Worm (Caenorhabditis elegans) whole organism, L2 larva: Measurements from ENCODE around the gene dos-1.

ENCODE experiments used
- C34F6.9 ChIP-seq: fragments of 150-350 bp; optimal IDR thresholded peaks from 2 replicates; lab custom pipeline; 2014; ENCODE audit warnings: missing biosample characterization, missing genetic modification characterization
- R02D3.7 ChIP-seq: fragments of 150-350 bp; optimal IDR thresholded peaks from 2 replicates; lab custom pipeline; 2014; ENCODE audit warnings: missing biosample characterization, missing genetic modification characterization
- Y55F3AM.14 ChIP-seq: fragments of 200-800 bp; sonication (Bioruptor generic); optimal IDR thresholded peaks from 2 replicates; lab custom pipeline; 2018; ENCODE audit warnings: mild to moderate bottlenecking, missing genetic modification characterization, missing compliant biosample characterization
- ZK546.5 ChIP-seq: sonication (generic microtip); optimal IDR thresholded peaks from 2 replicates; lab custom pipeline; 2017; ENCODE audit warnings: missing biosample characterization, missing genetic modification characterization
- aly-2 ChIP-seq: fragments of 150-350 bp; optimal IDR thresholded peaks from 2 replicates; lab custom pipeline; 2014; ENCODE audit warnings: missing biosample characterization, missing genetic modification characterization
- ama-1 ChIP-seq: fragments of 150-350 bp; optimal IDR thresholded peaks from 2 replicates; lab custom pipeline; 2018; ENCODE audit warnings: inconsistent platforms
- blmp-1 ChIP-seq: sonication (generic microtip); optimal IDR thresholded peaks from 2 replicates; lab custom pipeline; 2017; ENCODE audit warnings: missing genetic modification characterization, mild to moderate bottlenecking, missing compliant biosample characterization, antibody characterized with exemption, moderate library complexity; ENCODE audit not compliant: insufficient read depth
- ceh-82 ChIP-seq: fragments of 150-350 bp; optimal IDR thresholded peaks from 2 replicates; lab custom pipeline; 2014; ENCODE audit warnings: missing biosample characterization, missing genetic modification characterization
- crh-2 ChIP-seq: sonication (generic microtip); optimal IDR thresholded peaks from 2 replicates; lab custom pipeline; 2017; ENCODE audit warnings: missing biosample characterization, missing genetic modification characterization
- dmd-4 ChIP-seq: sonication (generic microtip); optimal IDR thresholded peaks from 2 replicates; lab custom pipeline; 2017; ENCODE audit warnings: missing biosample characterization, missing genetic modification characterization
- elt-1 ChIP-seq: fragments of 150-350 bp; optimal IDR thresholded peaks from 2 replicates; lab custom pipeline; 2014; ENCODE audit warnings: missing biosample characterization, missing genetic modification characterization
- elt-3 ChIP-seq: sonication (generic microtip); optimal IDR thresholded peaks from 2 replicates; lab custom pipeline; 2017; ENCODE audit warnings: missing biosample characterization, missing genetic modification characterization
- fos-1 ChIP-seq: fragments of 150-350 bp; optimal IDR thresholded peaks from 2 replicates; lab custom pipeline; 2014; ENCODE audit warnings: missing biosample characterization, missing genetic modification characterization
- gmeb-1 ChIP-seq: fragments of 150-350 bp; optimal IDR thresholded peaks from 2 replicates; lab custom pipeline; 2014; ENCODE audit warnings: missing biosample characterization, missing genetic modification characterization
- lin-39 ChIP-seq: fragments of 150-350 bp; optimal IDR thresholded peaks from 2 replicates; lab custom pipeline; 2014; ENCODE audit warnings: missing biosample characterization, missing genetic modification reagents, missing genetic modification characterization
- lsy-2 ChIP-seq, 2 experiments: fragments of 150-350 bp in 1 of 2; sonication (generic microtip) in 1 of 2; optimal IDR thresholded peaks; 2 replicates each; lab custom pipeline; 2014 to 2017; ENCODE audit warnings: missing biosample characterization in 2 of 2, missing genetic modification characterization in 2 of 2
- mab-5 ChIP-seq: fragments of 150-350 bp; optimal IDR thresholded peaks from 2 replicates; lab custom pipeline; 2014; ENCODE audit warnings: missing biosample characterization, missing genetic modification characterization
- mbf-1 ChIP-seq: sonication (generic microtip); optimal IDR thresholded peaks from 2 replicates; lab custom pipeline; 2017; ENCODE audit warnings: missing biosample characterization, missing genetic modification characterization
- nhr-10 ChIP-seq: sonication (generic microtip); optimal IDR thresholded peaks from 2 replicates; lab custom pipeline; 2017; ENCODE audit warnings: missing biosample characterization, missing genetic modification characterization
- nhr-11 ChIP-seq: fragments of 150-350 bp; optimal IDR thresholded peaks from 2 replicates; lab custom pipeline; 2014; ENCODE audit warnings: missing biosample characterization, missing genetic modification characterization
- nhr-12 ChIP-seq: fragments of 150-350 bp; optimal IDR thresholded peaks from 2 replicates; lab custom pipeline; 2014; ENCODE audit warnings: missing biosample characterization, missing genetic modification characterization
- nhr-129 ChIP-seq: fragments of 150-350 bp; optimal IDR thresholded peaks from 2 replicates; lab custom pipeline; 2014; ENCODE audit warnings: missing biosample characterization, missing genetic modification characterization
- nhr-21 ChIP-seq: fragments of 150-350 bp; optimal IDR thresholded peaks from 2 replicates; lab custom pipeline; 2014; ENCODE audit warnings: missing biosample characterization, missing genetic modification characterization
- nhr-23 ChIP-seq: fragments of 150-350 bp; optimal IDR thresholded peaks from 2 replicates; lab custom pipeline; 2014; ENCODE audit warnings: missing biosample characterization, missing genetic modification reagents, missing genetic modification characterization
- nhr-6 ChIP-seq: fragments of 150-350 bp; optimal IDR thresholded peaks from 2 replicates; lab custom pipeline; 2014; ENCODE audit warnings: missing biosample characterization, missing genetic modification characterization
- peb-1 ChIP-seq: fragments of 150-350 bp; optimal IDR thresholded peaks from 2 replicates; lab custom pipeline; 2014; ENCODE audit warnings: missing biosample characterization, missing genetic modification characterization
- sem-4 ChIP-seq: fragments of 150-350 bp; optimal IDR thresholded peaks from 2 replicates; lab custom pipeline; 2014; ENCODE audit warnings: missing biosample characterization, missing genetic modification reagents, missing genetic modification characterization
- skn-1 ChIP-seq: sonication (generic microtip); optimal IDR thresholded peaks from 2 replicates; lab custom pipeline; 2017; ENCODE audit warnings: missing biosample characterization, missing genetic modification characterization
- sma-9 ChIP-seq, 2 experiments: fragments of 150-350 bp in 1 of 2; sonication (generic microtip) in 1 of 2; optimal IDR thresholded peaks; 2 replicates each; lab custom pipeline; 2014 to 2016; ENCODE audit warnings: missing genetic modification characterization in 2 of 2, mild to moderate bottlenecking in 1 of 2, missing biosample characterization in 1 of 2, missing compliant biosample characterization in 1 of 2, missing genetic modification reagents in 1 of 2, moderate library complexity in 1 of 2
- unc-55 ChIP-seq: fragments of 150-350 bp; sonication (generic microtip); optimal IDR thresholded peaks from 3 replicates; lab custom pipeline; 2014; ENCODE audit warnings: missing biosample characterization, missing genetic modification reagents, missing genetic modification characterization
- zag-1 ChIP-seq: fragments of 150-350 bp; optimal IDR thresholded peaks from 2 replicates; lab custom pipeline; 2014; ENCODE audit warnings: missing biosample characterization, missing genetic modification characterization
- ztf-1 ChIP-seq: fragments of 200-800 bp; sonication (Bioruptor generic); conservative IDR thresholded peaks from 2 replicates; pipeline ENCODE4 v1.3.6; 2022; ENCODE audit warnings: missing genetic modification characterization, missing compliant biosample characterization
- ztf-11 ChIP-seq: sonication (generic microtip); optimal IDR thresholded peaks from 2 replicates; lab custom pipeline; 2017; ENCODE audit warnings: missing biosample characterization, missing genetic modification characterization

The dos-1 gene

ce11 chrIII:9072704-9073103 lies 31.0 kb upstream of the dos-1 start:
- TF ChIP-seq nhr-21 (tag; lab: Kevin White, UChicago) (no peak), ZK546.5 (tag; lab: Kevin White, UChicago) (no peak), zag-1 (tag; lab: Kevin White, UChicago) (no peak), sem-4 (no peak), skn-1 (tag; lab: Kevin White, UChicago) (no peak), aly-2 (tag; lab: Kevin White, UChicago) (no peak), R02D3.7 (tag; lab: Kevin White, UChicago) (no peak), elt-3 (tag; lab: Kevin White, UChicago) (no peak), peb-1 (tag; lab: Kevin White, UChicago) (no peak), nhr-12 (no peak), fos-1 (tag; lab: Kevin White, UChicago) (no peak), Y55F3AM.14 (GFP tag; lab: Kevin White, UChicago) (no peak)
- TF ChIP-seq, all 48 proteins: peak for 0

ce11 chrIII:9075539-9075938 lies 28.2 kb upstream of the dos-1 start, which contains the start of gene F02A9.7:
Gene F02A9.7 (minus strand): TSS chrIII:9075639.
- TF ChIP-seq gmeb-1 (tag; lab: Kevin White, UChicago) (no peak), crh-2 (tag; lab: Kevin White, UChicago) (no peak), ZK546.5 (tag; lab: Kevin White, UChicago) (no peak), mbf-1 (tag; lab: Kevin White, UChicago) (no peak), blmp-1 (no peak), R02D3.7 (tag; lab: Kevin White, UChicago) (no peak), sma-9 (GFP tag; optimal IDR thresholded peaks at IDR 0.05; lab: Kevin White, UChicago) (no peak), sma-9 (tag; optimal IDR thresholded peaks at IDR 0.05; lab: Kevin White, UChicago) (no peak), nhr-129 (tag; lab: Kevin White, UChicago) (no peak), unc-55 (GFP tag; lab: Kevin White, UChicago) (no peak), nhr-12 (no peak), ztf-11 (tag; lab: Kevin White, UChicago) (no peak), nhr-11 (no peak), elt-1 (tag; lab: Kevin White, UChicago) (no peak), lin-39 (tag; lab: Kevin White, UChicago) (no peak), zag-1 (tag; lab: Kevin White, UChicago) (no peak), nhr-10 (tag; lab: Kevin White, UChicago) (no peak)
- TF ChIP-seq, all 48 proteins: peak for 0

- TF ChIP-seq lsy-2 (tag; optimal IDR thresholded peaks at IDR 0.05; lab: Kevin White, UChicago) (no peak), mab-5 (tag; lab: Kevin White, UChicago) (no peak), nhr-23 (tag; lab: Kevin White, UChicago) (no peak), ztf-1 (GFP tag; lab: Robert Waterston, UW) (no peak), nhr-12 (no peak), nhr-6 (no peak), ceh-82 (tag; lab: Kevin White, UChicago) (no peak), dmd-4 (tag; lab: Kevin White, UChicago) (no peak)
These were observed 26.0 kb upstream of the dos-1 start, which contains the start of gene F02A9.1 for ce11 chrIII:9077708-9078107. Gene F02A9.1 (minus strand): TSS chrIII:9077808.

- TF ChIP-seq mab-5 (tag; lab: Kevin White, UChicago) (no peak), nhr-129 (tag; lab: Kevin White, UChicago) (peak; percentile 4), nhr-6 (no peak), ama-1 (lab: Kevin White, UChicago) (peak; percentile 38), elt-3 (tag; lab: Kevin White, UChicago) (no peak)
These were observed 23.6 kb upstream of the dos-1 start for ce11 chrIII:9080127-9080526.

ce11 chrIII:9081055-9081454 lies 22.7 kb upstream of the dos-1 start, which contains the start of gene far-1:
Gene far-1 (minus strand): TSS chrIII:9081179.
- TF ChIP-seq nhr-129 (tag; lab: Kevin White, UChicago) (peak; percentile 7), ama-1 (lab: Kevin White, UChicago) (peak; percentile 58), C34F6.9 (tag; lab: Kevin White, UChicago) (peak; percentile 11), lsy-2 (tag; optimal IDR thresholded peaks at IDR 0.05; lab: Kevin White, UChicago) (peak in 1 of 2 experiments; percentile 18), blmp-1 (no peak), mbf-1 (tag; lab: Kevin White, UChicago) (no peak)
- TF ChIP-seq, all 48 proteins: peak for 4
